Worm (Caenorhabditis elegans): ENCODE measurements around the gene ZK546.4.

DNA sequence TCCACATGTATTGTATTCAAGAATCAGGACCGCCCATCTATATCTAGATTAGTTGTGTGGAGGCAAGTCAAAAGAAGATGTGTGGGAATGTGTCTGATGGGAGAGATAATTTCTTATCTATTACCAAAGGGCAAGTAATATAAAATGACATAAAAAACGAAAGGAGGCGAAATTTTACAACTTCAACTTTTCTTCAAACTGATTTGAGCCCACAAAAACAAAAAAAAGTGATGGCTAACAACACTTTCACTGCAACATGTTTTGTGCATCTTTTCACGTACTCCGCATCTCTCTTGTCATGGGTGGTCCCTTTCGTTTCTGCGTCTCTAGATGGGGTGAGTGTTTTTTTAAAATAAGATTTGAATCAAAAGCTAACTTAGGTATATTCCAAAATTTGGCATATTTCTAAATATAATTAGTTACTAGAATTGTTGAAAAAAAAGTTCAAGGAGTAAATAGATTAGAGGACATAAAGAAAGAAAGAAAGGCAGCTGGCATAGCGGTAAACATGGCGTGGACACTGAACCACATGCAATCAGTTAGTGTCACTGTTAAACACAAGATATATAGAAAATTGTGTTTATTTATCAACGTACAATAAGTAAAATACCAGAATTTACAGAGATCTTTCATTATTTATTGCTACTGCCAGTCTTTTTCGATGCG is 3.8 kb downstream of the ZK546.4 start, which contains the start of gene ZK546.19:
- TF ChIP-seq nhr-23 (tag; optimal IDR thresholded peaks at IDR 0.05) (peak; percentile 28), aly-2 (tag; optimal IDR thresholded peaks at IDR 0.05) (no peak), unc-39 (tag; optimal IDR thresholded peaks at IDR 0.05) (no peak), sea-2 (GFP tag; optimal IDR thresholded peaks at IDR 0.05) (no peak), elt-2 (tag; optimal IDR thresholded peaks at IDR 0.05) (peak; percentile 71), lin-39 (tag; optimal IDR thresholded peaks at IDR 0.05) (no peak), ama-1 (optimal IDR thresholded peaks at IDR 0.05) (peak; percentile 24), tbx-2 (tag; optimal IDR thresholded peaks at IDR 0.05) (no peak), nhr-12 (tag; optimal IDR thresholded peaks at IDR 0.05) (no peak), elt-1 (tag; optimal IDR thresholded peaks at IDR 0.05) (peak; percentile 95), nhr-77 (tag; optimal IDR thresholded peaks at IDR 0.05) (no peak)

All from whole organism, L3 larva.